Worm (Caenorhabditis elegans) whole organism, L4 larva: ENCODE data around the gene M03E7.1.

ENCODE experiments used
- D1046.2 ChIP-seq: fragments of 200-800 bp; sonication (Bioruptor generic); IDR thresholded peaks from 2 replicates; pipeline ENCODE4 v1.3.6; 2022; ENCODE audit warnings: missing genetic modification characterization, missing compliant biosample characterization
- F10B5.3 ChIP-seq: sonication (generic microtip); optimal IDR thresholded peaks from 2 replicates; lab custom pipeline; 2016; ENCODE audit warnings: mild to moderate bottlenecking, missing genetic modification characterization, missing compliant biosample characterization
- F26F4.8 ChIP-seq: fragments of 200-800 bp; sonication (Bioruptor generic); conservative IDR thresholded peaks from 2 replicates; pipeline ENCODE4 v1.3.6; 2022; ENCODE audit warnings: missing genetic modification characterization, missing compliant biosample characterization
- F37D6.2 ChIP-seq: sonication (generic microtip); optimal IDR thresholded peaks from 2 replicates; lab custom pipeline; 2016; ENCODE audit warnings: mild to moderate bottlenecking, missing genetic modification characterization, missing compliant biosample characterization
- F44E2.7 ChIP-seq: fragments of 200-800 bp; sonication (Bioruptor generic); IDR thresholded peaks from 2 replicates; pipeline ENCODE4 v2.1.2; 2022; ENCODE audit warnings: missing genetic modification characterization, missing compliant biosample characterization
- F49E8.2 ChIP-seq: sonication (generic microtip); optimal IDR thresholded peaks from 2 replicates; lab custom pipeline; 2016; ENCODE audit warnings: missing compliant biosample characterization, mild to moderate bottlenecking, missing genetic modification characterization, borderline replicate concordance
- Y105C5A.15 ChIP-seq: fragments of 200-800 bp; sonication (Bioruptor generic); IDR thresholded peaks from 2 replicates; pipeline ENCODE4 v1.3.6; 2022; ENCODE audit warnings: missing genetic modification characterization, missing compliant biosample characterization
- Y48G9A.11 ChIP-seq: fragments of 200-800 bp; sonication (Bioruptor generic); IDR thresholded peaks from 2 replicates; pipeline ENCODE4 v1.3.6; 2022; ENCODE audit warnings: missing genetic modification reagents, missing genetic modification characterization, missing compliant biosample characterization
- ZK337.2 ChIP-seq: fragments of 200-800 bp; sonication (Bioruptor generic); IDR thresholded peaks from 2 replicates; pipeline ENCODE4 v1.3.6; 2022; ENCODE audit warnings: missing genetic modification reagents, missing genetic modification characterization, missing compliant biosample characterization
- aly-2 ChIP-seq: sonication (generic microtip); optimal IDR thresholded peaks from 2 replicates; lab custom pipeline; 2018; ENCODE audit warnings: missing biosample characterization, missing genetic modification characterization
- ama-1 ChIP-seq: fragments of 150-350 bp; optimal IDR thresholded peaks from 2 replicates; lab custom pipeline; 2014; ENCODE audit warnings: inconsistent platforms, mixed read lengths
- attf-4 ChIP-seq: sonication (generic microtip); optimal IDR thresholded peaks from 3 replicates; lab custom pipeline; 2017; ENCODE audit warnings: missing biosample characterization, missing genetic modification characterization
- ceh-28 ChIP-seq: fragments of 150-350 bp; optimal IDR thresholded peaks from 2 replicates; lab custom pipeline; 2014; ENCODE audit warnings: missing biosample characterization, missing genetic modification reagents, missing genetic modification characterization
- ceh-44 ChIP-seq: fragments of 200-800 bp; sonication (Bioruptor generic); IDR thresholded peaks from 2 replicates; pipeline ENCODE4 v1.3.6; 2022; ENCODE audit warnings: missing genetic modification reagents, missing genetic modification characterization, missing compliant biosample characterization
- ceh-62 ChIP-seq: sonication (generic microtip); optimal IDR thresholded peaks from 2 replicates; lab custom pipeline; 2017; ENCODE audit warnings: missing biosample characterization, missing genetic modification characterization
- ceh-82 ChIP-seq: sonication (generic microtip); optimal IDR thresholded peaks from 2 replicates; lab custom pipeline; 2017; ENCODE audit warnings: missing biosample characterization, missing genetic modification characterization
- ces-1 ChIP-seq: fragments of 150-350 bp; sonication (generic microtip); optimal IDR thresholded peaks from 4 replicates; lab custom pipeline; 2014; ENCODE audit warnings: missing biosample characterization, missing genetic modification reagents, missing genetic modification characterization
- daf-12 ChIP-seq: fragments of 150-350 bp; optimal IDR thresholded peaks from 2 replicates; lab custom pipeline; 2014; ENCODE audit warnings: missing biosample characterization, missing genetic modification reagents, missing genetic modification characterization
- dmd-9 ChIP-seq: fragments of 200-800 bp; sonication (Bioruptor generic); IDR thresholded peaks from 2 replicates; pipeline ENCODE4 v1.3.6; 2022; ENCODE audit warnings: missing genetic modification reagents, missing genetic modification characterization, missing compliant biosample characterization
- egl-43 ChIP-seq: fragments of 200-800 bp; sonication (Bioruptor generic); IDR thresholded peaks from 2 replicates; pipeline ENCODE4 v1.3.6; 2022; ENCODE audit warnings: missing genetic modification reagents, missing genetic modification characterization, missing compliant biosample characterization
- gei-8 ChIP-seq: fragments of 200-800 bp; sonication (Bioruptor generic); optimal IDR thresholded peaks from 2 replicates; lab custom pipeline; 2018; ENCODE audit warnings: mild to moderate bottlenecking, missing genetic modification characterization, missing compliant biosample characterization
- hif-1 ChIP-seq, 2 experiments: sonication (generic microtip); optimal IDR thresholded peaks; 2 replicates each; lab custom pipeline; 2016 to 2017; ENCODE audit warnings: missing compliant biosample characterization in 2 of 2, missing genetic modification characterization in 2 of 2, missing genetic modification reagents in 2 of 2, missing genotype in 2 of 2, mild to moderate bottlenecking in 1 of 2
- hlh-30 ChIP-seq: sonication (generic microtip); optimal IDR thresholded peaks from 2 replicates; lab custom pipeline; 2017; ENCODE audit warnings: antibody characterized with exemption, mild to moderate bottlenecking, missing genetic modification characterization, missing compliant biosample characterization; ENCODE audit not compliant: insufficient read depth
- lim-7 ChIP-seq: fragments of 200-800 bp; sonication (Bioruptor generic); IDR thresholded peaks from 2 replicates; pipeline ENCODE4 v1.3.6; 2022; ENCODE audit warnings: missing genetic modification characterization, missing compliant biosample characterization
- lin-13 ChIP-seq: fragments of 150-350 bp; optimal IDR thresholded peaks from 2 replicates; lab custom pipeline; 2014; ENCODE audit warnings: missing biosample characterization, missing genetic modification reagents, missing genetic modification characterization
- lin-39 ChIP-seq: fragments of 150-350 bp; optimal IDR thresholded peaks from 2 replicates; lab custom pipeline; 2014; ENCODE audit warnings: missing biosample characterization, missing genetic modification reagents, missing genetic modification characterization
- madf-9 ChIP-seq: fragments of 200-800 bp; sonication (Bioruptor generic); conservative IDR thresholded peaks from 2 replicates; pipeline ENCODE4 v1.3.6; 2022; ENCODE audit warnings: missing genetic modification reagents, missing genetic modification characterization, missing compliant biosample characterization
- mdl-1 ChIP-seq, 2 experiments: fragments of 150-350 bp in 1 of 2; sonication (generic microtip) in 1 of 2; optimal IDR thresholded peaks; 2 replicates each; lab custom pipeline; 2014 to 2017; ENCODE audit warnings: missing biosample characterization in 2 of 2, missing genetic modification characterization in 2 of 2
- mes-2 ChIP-seq: sonication (generic microtip); optimal IDR thresholded peaks from 2 replicates; lab custom pipeline; 2016; ENCODE audit warnings: missing genotype, mild to moderate bottlenecking, missing genetic modification characterization, missing compliant biosample characterization; ENCODE audit not compliant: poor library complexity, severe bottlenecking
- mxl-2 ChIP-seq: fragments of 200-800 bp; sonication (Bioruptor generic); conservative IDR thresholded peaks from 2 replicates; pipeline ENCODE4 v1.3.6; 2022; ENCODE audit warnings: missing genetic modification reagents, missing genetic modification characterization, missing compliant biosample characterization
- mxl-3 ChIP-seq: fragments of 200-800 bp; sonication (Bioruptor generic); optimal IDR thresholded peaks from 2 replicates; lab custom pipeline; 2018; ENCODE audit warnings: mild to moderate bottlenecking, missing genetic modification characterization, missing compliant biosample characterization
- nhr-111 ChIP-seq: fragments of 200-800 bp; sonication (Bioruptor generic); optimal IDR thresholded peaks from 2 replicates; lab custom pipeline; 2018; ENCODE audit warnings: mild to moderate bottlenecking, missing genetic modification characterization, missing compliant biosample characterization
- nhr-237 ChIP-seq: sonication (generic microtip); optimal IDR thresholded peaks from 2 replicates; lab custom pipeline; 2017; ENCODE audit warnings: missing biosample characterization, missing genetic modification characterization
- nhr-48 ChIP-seq: sonication (generic microtip); optimal IDR thresholded peaks from 2 replicates; lab custom pipeline; 2016; ENCODE audit warnings: mild to moderate bottlenecking, missing genetic modification characterization, missing compliant biosample characterization
- nhr-6 ChIP-seq: fragments of 150-350 bp; optimal IDR thresholded peaks from 2 replicates; lab custom pipeline; 2014; ENCODE audit warnings: missing biosample characterization, missing genetic modification characterization
- nhr-76 ChIP-seq: fragments of 150-350 bp; optimal IDR thresholded peaks from 2 replicates; lab custom pipeline; 2014; ENCODE audit warnings: missing biosample characterization, missing genetic modification characterization
- nhr-77 ChIP-seq: fragments of 150-350 bp; optimal IDR thresholded peaks from 2 replicates; lab custom pipeline; 2014; ENCODE audit warnings: missing biosample characterization, missing genetic modification characterization
- pha-4 ChIP-seq, 2 experiments: fragments of 150-350 bp in 1 of 2; fragments of 200-800 bp in 1 of 2; sonication (Bioruptor generic) in 1 of 2; IDR thresholded peaks in 1 of 2; optimal IDR thresholded peaks in 1 of 2; 2 replicates each; pipeline versions ENCODE4 v1.3.6 to Lab custom; 2014 to 2022; ENCODE audit warnings: missing genetic modification characterization in 2 of 2, missing genetic modification reagents in 2 of 2, missing biosample characterization in 1 of 2, missing compliant biosample characterization in 1 of 2
- php-3 ChIP-seq: fragments of 200-800 bp; sonication (Bioruptor generic); IDR thresholded peaks from 2 replicates; pipeline ENCODE4 v1.3.6; 2022; ENCODE audit warnings: missing genetic modification reagents, missing genetic modification characterization, missing compliant biosample characterization
- rbr-2 ChIP-seq: sonication (generic microtip); optimal IDR thresholded peaks from 2 replicates; lab custom pipeline; 2016; ENCODE audit warnings: missing genotype, missing genetic modification characterization, missing compliant biosample characterization
- snpc-1.2 ChIP-seq: fragments of 200-800 bp; sonication (Bioruptor generic); IDR thresholded peaks from 2 replicates; pipeline ENCODE4 v1.3.6; 2022; ENCODE audit warnings: missing genetic modification reagents, missing genetic modification characterization, missing compliant biosample characterization
- snpc-4 ChIP-seq: fragments of 150-350 bp; optimal IDR thresholded peaks from 2 replicates; lab custom pipeline; 2014; ENCODE audit warnings: missing biosample characterization, missing genetic modification characterization
- spr-1 ChIP-seq: sonication (generic microtip); optimal IDR thresholded peaks from 2 replicates; lab custom pipeline; 2016; ENCODE audit warnings: mild to moderate bottlenecking, missing genetic modification characterization, missing compliant biosample characterization
- tag-97 ChIP-seq: fragments of 200-800 bp; sonication (Bioruptor generic); IDR thresholded peaks from 2 replicates; pipeline ENCODE4 v1.3.6; 2022; ENCODE audit warnings: missing genetic modification characterization, missing compliant biosample characterization
- unc-130 ChIP-seq: sonication (generic microtip); optimal IDR thresholded peaks from 2 replicates; lab custom pipeline; 2016; ENCODE audit warnings: missing genetic modification reagents, missing genetic modification characterization, missing compliant biosample characterization
- unc-62 ChIP-seq, 3 experiments: fragments of 150-350 bp in 1 of 3; sonication (generic microtip); optimal IDR thresholded peaks in 2 of 3; peaks in 1 of 3; 1 replicate in 1 of 3; 2 replicates in 2 of 3; lab custom pipeline; 2014 to 2017; ENCODE audit warnings: missing biosample characterization in 3 of 3, missing genetic modification characterization in 3 of 3, missing genetic modification reagents in 3 of 3, missing genotype in 1 of 3
- zfp-3 ChIP-seq: fragments of 200-800 bp; sonication (Bioruptor generic); conservative IDR thresholded peaks from 2 replicates; pipeline ENCODE4 v1.3.6; 2022; ENCODE audit warnings: missing genetic modification reagents, missing genetic modification characterization, missing compliant biosample characterization
- ztf-7 ChIP-seq: fragments of 150-350 bp; optimal IDR thresholded peaks from 2 replicates; lab custom pipeline; 2014; ENCODE audit warnings: missing biosample characterization, missing genetic modification characterization

M03E7.1 gene

ce11 chrV:5587955-5588354, 33.5 kb upstream of the M03E7.1 start (continued):
- TF ChIP-seq zfp-3 (GFP tag; lab: Robert Waterston, UW) (0 out of 2 replicates have a peak, but pooled peaks have one; percentile 29), dmd-9 (GFP tag; lab: Robert Waterston, UW) (no peak), ceh-44 (peak; percentile 85), hif-1 (tag; optimal IDR thresholded peaks at IDR 0.05; lab: Kevin White, UChicago) (no peak), aly-2 (no peak), snpc-1.2 (GFP tag; lab: Robert Waterston, UW) (peak; percentile 70), lim-7 (peak; percentile 76), nhr-6 (no peak), ztf-7 (tag; lab: Kevin White, UChicago) (no peak), madf-9 (0 out of 2 replicates have a peak, but pooled peaks have one; percentile 20), F44E2.7 (no peak), egl-43 (no peak), ceh-82 (tag; lab: Kevin White, UChicago) (no peak), F49E8.2 (peak; percentile 34), nhr-76 (tag; lab: Kevin White, UChicago) (no peak), ceh-28 (tag; lab: Kevin White, UChicago) (no peak), lin-13 (GFP tag; lab: Kevin White, UChicago) (no peak), snpc-4 (tag; lab: Kevin White, UChicago) (peak; percentile 48), unc-130 (GFP tag; lab: Kevin White, UChicago) (no peak), F26F4.8 (0 out of 2 replicates have a peak, but pooled peaks have one; percentile 62), Y48G9A.11 (GFP tag; lab: Robert Waterston, UW) (peak; percentile 47; the same call in 1 of the 2 replicates), nhr-77 (tag; lab: Kevin White, UChicago) (no peak), attf-4 (tag; lab: Kevin White, UChicago) (no peak), Y105C5A.15 (GFP tag; lab: Robert Waterston, UW) (no peak), nhr-48 (tag; lab: Kevin White, UChicago) (no peak), rbr-2 (tag; lab: Kevin White, UChicago) (no peak), unc-62 (GFP tag; optimal IDR thresholded peaks at IDR 0.05 in 1 of 2; lab: Kevin White, UChicago) (no peak), unc-62 (tag; optimal IDR thresholded peaks at IDR 0.05; lab: Kevin White, UChicago) (no peak)

- TF ChIP-seq nhr-111 (GFP tag; lab: Kevin White, UChicago), result peak; percentile 76
- TF ChIP-seq ama-1 (lab: Kevin White, UChicago), result no peak
- no peak for TF ChIP-seq ceh-62
- no peak for TF ChIP-seq spr-1
- TF ChIP-seq Y105C5A.15 (GFP tag; lab: Robert Waterston, UW), result peak; percentile 99
- peak; percentile 83; the same call in 1 of the 2 replicates for TF ChIP-seq pha-4 (GFP tag; IDR thresholded peaks at IDR 0.05; lab: Robert Waterston, UW)
- TF ChIP-seq pha-4 (tag; optimal IDR thresholded peaks at IDR 0.05; lab: Kevin White, UChicago), result no peak
- peak; percentile 77 for TF ChIP-seq gei-8 (GFP tag; lab: Kevin White, UChicago)
- TF ChIP-seq ceh-28 (tag; lab: Kevin White, UChicago), result no peak
- 0 out of 2 replicates have a peak, but pooled peaks have one; percentile 25 for TF ChIP-seq php-3 (GFP tag; lab: Robert Waterston, UW)
- TF ChIP-seq nhr-6, result no peak
- TF ChIP-seq Y48G9A.11 (GFP tag; lab: Robert Waterston, UW), result peak; percentile 78
- no peak for TF ChIP-seq mxl-2 (GFP tag; lab: Robert Waterston, UW)
- no peak for TF ChIP-seq F10B5.3 (tag; lab: Kevin White, UChicago)
- TF ChIP-seq ces-1 (GFP tag; lab: Kevin White, UChicago), result no peak
- no peak for TF ChIP-seq attf-4 (tag; lab: Kevin White, UChicago)
- TF ChIP-seq mxl-3 (GFP tag; lab: Kevin White, UChicago), result no peak
- TF ChIP-seq lim-7, result peak; percentile 99
- no peak for TF ChIP-seq F37D6.2 (tag; lab: Kevin White, UChicago)
- TF ChIP-seq mdl-1 (tag; optimal IDR thresholded peaks at IDR 0.05; lab: Kevin White, UChicago), result no peak
- no peak for TF ChIP-seq dmd-9 (GFP tag; lab: Robert Waterston, UW)
- TF ChIP-seq daf-12 (tag; lab: Kevin White, UChicago), result no peak
- peak; percentile 87; the same call in 1 of the 2 replicates for TF ChIP-seq D1046.2
- TF ChIP-seq hlh-30 (tag; lab: Kevin White, UChicago), result no peak
- peak; percentile 10 for TF ChIP-seq mes-2 (tag; lab: Kevin White, UChicago)
- no peak for TF ChIP-seq snpc-4 (tag; lab: Kevin White, UChicago)
- TF ChIP-seq F49E8.2, result peak; percentile 70
- TF ChIP-seq nhr-237 (tag; lab: Kevin White, UChicago), result no peak
- TF ChIP-seq aly-2, result no peak
- TF ChIP-seq hif-1 (tag; optimal IDR thresholded peaks at IDR 0.05; lab: Kevin White, UChicago), result no peak
- no peak for TF ChIP-seq lin-39 (tag; lab: Kevin White, UChicago)
- no peak for TF ChIP-seq ZK337.2
- TF ChIP-seq unc-130 (GFP tag; lab: Kevin White, UChicago), result peak; percentile 33
- no peak for TF ChIP-seq tag-97 (GFP tag; lab: Robert Waterston, UW)
Observed at ce11 chrV:5591887-5592286, 29.6 kb upstream of the M03E7.1 start.
